Fruit fly (Drosophila melanogaster): Measurements from ENCODE around the gene CG4592.
A peak's percentile ranks its signal among the peaks of the same experiment; 100 is the strongest.

Gene CG4592

dm6 chr2L:9903028-9903427 lies 18.4 kb upstream of the CG4592 start, which contains the start of gene Muc30E:
Gene Muc30E, minus strand, starts transcription at chr2L:9903128.
- no peak for TF ChIP-seq Ets21C (GFP tag; optimal IDR thresholded peaks at IDR 0.05)
- no peak for TF ChIP-seq acj6 (GFP tag; optimal IDR thresholded peaks at IDR 0.05)
- TF ChIP-seq CG11294 (GFP tag; IDR thresholded peaks at IDR 0.05), result no peak
- no peak for TF ChIP-seq CG10669 (GFP tag; optimal IDR thresholded peaks at IDR 0.05)
- no peak for TF ChIP-seq esn (GFP tag; optimal IDR thresholded peaks at IDR 0.05)
- TF ChIP-seq vri (GFP tag; optimal IDR thresholded peaks at IDR 0.05), result no peak
- no peak for TF ChIP-seq CG8119 (GFP tag; IDR thresholded peaks at IDR 0.05)
- no peak for TF ChIP-seq Sox14 (GFP tag; optimal IDR thresholded peaks at IDR 0.05)
- TF ChIP-seq CG6808 (GFP tag; optimal IDR thresholded peaks at IDR 0.05), result no peak
- no peak for TF ChIP-seq spab (GFP tag; optimal IDR thresholded peaks at IDR 0.05)
- no peak for TF ChIP-seq CG34406 (GFP tag; optimal IDR thresholded peaks at IDR 0.05)
- TF ChIP-seq topi (GFP tag; optimal IDR thresholded peaks at IDR 0.05), result no peak
- TF ChIP-seq Sox15 (GFP tag; optimal IDR thresholded peaks at IDR 0.05), result no peak
- no peak for TF ChIP-seq CG11762 (GFP tag; optimal IDR thresholded peaks at IDR 0.05; ENCODE audit: insufficient read depth)
- no peak for TF ChIP-seq net (GFP tag; optimal IDR thresholded peaks at IDR 0.05)
- TF ChIP-seq CG31627 (GFP tag; optimal IDR thresholded peaks at IDR 0.05), result no peak
- TF ChIP-seq Lpt (GFP tag; optimal IDR thresholded peaks at IDR 0.05), result no peak
- no peak for TF ChIP-seq pdm3 (GFP tag; optimal IDR thresholded peaks at IDR 0.05)
- no peak for TF ChIP-seq Sox102F (GFP tag; optimal IDR thresholded peaks at IDR 0.05)
- no peak for TF ChIP-seq CG4318 (GFP tag; optimal IDR thresholded peaks at IDR 0.05)

dm6 chr2L:9906641-9907040 lies 14.8 kb upstream of the CG4592 start:
- TF ChIP-seq CG10631 (GFP tag; optimal IDR thresholded peaks at IDR 0.05), result peak; percentile 18
- no peak for TF ChIP-seq Hr38 (GFP tag; optimal IDR thresholded peaks at IDR 0.05)
- peak; percentile 22 for TF ChIP-seq CG3919 (GFP tag; optimal IDR thresholded peaks at IDR 0.05)
- TF ChIP-seq fd85E (GFP tag; optimal IDR thresholded peaks at IDR 0.05), result no peak
- no peak for TF ChIP-seq CG11762 (GFP tag; optimal IDR thresholded peaks at IDR 0.05; ENCODE audit: insufficient read depth)
- TF ChIP-seq Sox14 (GFP tag; optimal IDR thresholded peaks at IDR 0.05), result no peak
- TF ChIP-seq ss (GFP tag; optimal IDR thresholded peaks at IDR 0.05), result no peak
- peak; percentile 69 for TF ChIP-seq Gug (GFP tag; IDR thresholded peaks at IDR 0.05)
- TF ChIP-seq achi (GFP tag; optimal IDR thresholded peaks at IDR 0.05), result peak; percentile 30
- TF ChIP-seq Eip75B (GFP tag; optimal IDR thresholded peaks at IDR 0.05), result no peak
- TF ChIP-seq CG6276 (GFP tag; optimal IDR thresholded peaks at IDR 0.05), result peak; percentile 29
- peak; percentile 6 for TF ChIP-seq dsx (GFP tag; optimal IDR thresholded peaks at IDR 0.05; ENCODE audit: poor library complexity, severe bottlenecking)
- peak; percentile 71 for TF ChIP-seq Eip78C (GFP tag)
- no peak for TF ChIP-seq Ets21C (GFP tag; optimal IDR thresholded peaks at IDR 0.05)
- no peak for TF ChIP-seq Met (GFP tag; optimal IDR thresholded peaks at IDR 0.05)
- TF ChIP-seq Lpt (GFP tag; optimal IDR thresholded peaks at IDR 0.05), result no peak
- peak; percentile 32 for TF ChIP-seq CG10669 (GFP tag; optimal IDR thresholded peaks at IDR 0.05)
- TF ChIP-seq CG4318 (GFP tag; optimal IDR thresholded peaks at IDR 0.05), result no peak
- TF ChIP-seq Ets96B (tag; optimal IDR thresholded peaks at IDR 0.05), result peak; percentile 53
- no peak for TF ChIP-seq spab (GFP tag; optimal IDR thresholded peaks at IDR 0.05)
- no peak for TF ChIP-seq pdm3 (GFP tag; optimal IDR thresholded peaks at IDR 0.05)
- no peak for TF ChIP-seq Eip93F (GFP tag; optimal IDR thresholded peaks at IDR 0.05)
- TF ChIP-seq Smox (GFP tag; optimal IDR thresholded peaks at IDR 0.05), result no peak
- no peak for TF ChIP-seq salr (GFP tag; optimal IDR thresholded peaks at IDR 0.05)
- peak; percentile 7 for TF ChIP-seq CG7368 (GFP tag; optimal IDR thresholded peaks at IDR 0.05)
- TF ChIP-seq eg (GFP tag; IDR thresholded peaks at IDR 0.05), result peak; percentile 74
- TF ChIP-seq Blimp-1 (GFP tag; optimal IDR thresholded peaks at IDR 0.05), result no peak
- TF ChIP-seq fd59A (GFP tag; optimal IDR thresholded peaks at IDR 0.05), result no peak
- peak; percentile 39 for TF ChIP-seq Hr4 (GFP tag; optimal IDR thresholded peaks at IDR 0.05)
- peak; percentile 50; the same call in 1 of the 2 replicates for TF ChIP-seq CG15336 (GFP tag; IDR thresholded peaks at IDR 0.05)
- TF ChIP-seq net (GFP tag; optimal IDR thresholded peaks at IDR 0.05), result peak; percentile 20
- TF ChIP-seq CG6163 (GFP tag; IDR thresholded peaks at IDR 0.05), result peak; percentile 78
- peak; percentile 47 for TF ChIP-seq CG3032 (tag; optimal IDR thresholded peaks at IDR 0.05)
- peak; percentile 66 for TF ChIP-seq CG11294 (GFP tag; IDR thresholded peaks at IDR 0.05)

Data from whole organism, prepupa.